Worm (Caenorhabditis elegans) whole organism, L1 larva: ENCODE measurements around the gene gop-3.

Source experiments
- C04F5.9 ChIP-seq: sonication (generic microtip); optimal IDR thresholded peaks from 2 replicates; lab custom pipeline; 2016; ENCODE audit warnings: missing genetic modification characterization, missing compliant biosample characterization
- C16A3.4 ChIP-seq: fragments of 150-350 bp; optimal IDR thresholded peaks from 2 replicates; lab custom pipeline; 2014; ENCODE audit warnings: missing biosample characterization, missing genetic modification characterization
- aha-1 ChIP-seq: fragments of 150-350 bp; optimal IDR thresholded peaks from 2 replicates; lab custom pipeline; 2014; ENCODE audit warnings: missing biosample characterization, missing genetic modification characterization
- alr-1 ChIP-seq: fragments of 200-800 bp; sonication (Bioruptor generic); optimal IDR thresholded peaks from 2 replicates; lab custom pipeline; 2018; ENCODE audit warnings: borderline replicate concordance, mild to moderate bottlenecking, missing genetic modification characterization, missing compliant biosample characterization
- ama-1 ChIP-seq: fragments of 150-350 bp; optimal IDR thresholded peaks from 2 replicates; lab custom pipeline; 2014
- blmp-1 ChIP-seq: fragments of 150-350 bp; optimal IDR thresholded peaks from 2 replicates; lab custom pipeline; 2014; ENCODE audit warnings: missing biosample characterization, missing genetic modification characterization
- ceh-90 ChIP-seq: sonication (generic microtip); optimal IDR thresholded peaks from 2 replicates; lab custom pipeline; 2016; ENCODE audit warnings: missing genetic modification characterization, missing compliant biosample characterization
- ces-1 ChIP-seq: fragments of 150-350 bp; optimal IDR thresholded peaks from 2 replicates; lab custom pipeline; 2014; ENCODE audit warnings: missing biosample characterization, missing genetic modification reagents, missing genetic modification characterization
- dpl-1 ChIP-seq, 3 experiments: fragments of 150-350 bp in 2 of 3; sonication (generic microtip) in 1 of 3; optimal IDR thresholded peaks; 2 replicates each; lab custom pipeline; 2014 to 2017; ENCODE audit warnings: missing biosample characterization in 3 of 3, missing genetic modification characterization in 3 of 3, missing genetic modification reagents in 3 of 3
- dsc-1 ChIP-seq: sonication (generic microtip); optimal IDR thresholded peaks from 2 replicates; lab custom pipeline; 2016; ENCODE audit warnings: mild to moderate bottlenecking, missing genetic modification characterization, missing compliant biosample characterization
- efl-3 ChIP-seq: fragments of 200-800 bp; sonication (Bioruptor generic); optimal IDR thresholded peaks from 2 replicates; lab custom pipeline; 2018; ENCODE audit warnings: mild to moderate bottlenecking, missing genetic modification characterization, missing compliant biosample characterization
- egl-13 ChIP-seq: sonication (generic microtip); optimal IDR thresholded peaks from 2 replicates; lab custom pipeline; 2016; ENCODE audit warnings: missing genotype, missing genetic modification reagents, missing genetic modification characterization, missing compliant biosample characterization
- egl-27 ChIP-seq, 2 experiments: fragments of 150-350 bp in 1 of 2; sonication (generic microtip); optimal IDR thresholded peaks; 3 replicates each; lab custom pipeline; 2017 to 2018; ENCODE audit warnings: missing biosample characterization in 2 of 2, missing genetic modification characterization in 2 of 2, missing genetic modification reagents in 2 of 2
- elt-2 ChIP-seq: sonication (generic microtip); optimal IDR thresholded peaks from 2 replicates; lab custom pipeline; 2016; ENCODE audit warnings: missing genetic modification characterization, mild to moderate bottlenecking, inconsistent platforms, missing compliant biosample characterization, missing genetic modification reagents
- fkh-10 ChIP-seq: sonication (generic microtip); optimal IDR thresholded peaks from 2 replicates; lab custom pipeline; 2017; ENCODE audit warnings: missing biosample characterization, missing genetic modification reagents, missing genetic modification characterization
- fkh-4 ChIP-seq: sonication (generic microtip); optimal IDR thresholded peaks from 2 replicates; lab custom pipeline; 2016; ENCODE audit warnings: missing compliant biosample characterization, missing genetic modification characterization, borderline replicate concordance
- fkh-8 ChIP-seq: sonication (generic microtip); optimal IDR thresholded peaks from 2 replicates; lab custom pipeline; 2016; ENCODE audit warnings: mild to moderate bottlenecking, missing genetic modification characterization, missing compliant biosample characterization
- grh-1 ChIP-seq: fragments of 200-800 bp; sonication (Bioruptor generic); IDR thresholded peaks from 2 replicates; pipeline ENCODE4 v1.3.6; 2022; ENCODE audit warnings: missing genetic modification reagents, missing genetic modification characterization, missing compliant biosample characterization
- hlh-17 ChIP-seq: fragments of 200-800 bp; sonication (Bioruptor generic); optimal IDR thresholded peaks from 2 replicates; lab custom pipeline; 2018; ENCODE audit warnings: missing genetic modification characterization, mild to moderate bottlenecking, missing compliant biosample characterization, moderate library complexity, borderline replicate concordance
- hpl-2 ChIP-seq: fragments of 150-350 bp; optimal IDR thresholded peaks from 2 replicates; lab custom pipeline; 2014; ENCODE audit warnings: missing biosample characterization, missing genetic modification reagents, missing genetic modification characterization
- irx-1 ChIP-seq: sonication (generic microtip); optimal IDR thresholded peaks from 2 replicates; lab custom pipeline; 2016; ENCODE audit warnings: missing genetic modification characterization, missing compliant biosample characterization
- isw-1 ChIP-seq: fragments of 200-800 bp; sonication (Bioruptor generic); IDR thresholded peaks from 2 replicates; pipeline ENCODE4 v1.3.6; 2022; ENCODE audit warnings: missing genetic modification characterization, missing compliant biosample characterization
- jun-1 ChIP-seq: fragments of 150-350 bp; optimal IDR thresholded peaks from 2 replicates; lab custom pipeline; 2014; ENCODE audit warnings: missing biosample characterization, missing genetic modification reagents, missing genetic modification characterization
- lin-14 ChIP-seq: fragments of 200-800 bp; sonication (Bioruptor generic); optimal IDR thresholded peaks from 2 replicates; lab custom pipeline; 2018; ENCODE audit warnings: mild to moderate bottlenecking, missing genetic modification characterization, moderate library complexity, missing compliant biosample characterization
- lin-35 ChIP-seq, 2 experiments: fragments of 150-350 bp; optimal IDR thresholded peaks; 2 replicates each; lab custom pipeline; 2014; ENCODE audit warnings: missing biosample characterization in 2 of 2, missing genetic modification characterization in 2 of 2, missing genetic modification reagents in 2 of 2
- lin-39 ChIP-seq: fragments of 150-350 bp; optimal IDR thresholded peaks from 2 replicates; lab custom pipeline; 2014; ENCODE audit warnings: missing biosample characterization, missing genetic modification reagents, missing genetic modification characterization
- lir-3 ChIP-seq: sonication (generic microtip); optimal IDR thresholded peaks from 2 replicates; lab custom pipeline; 2016; ENCODE audit warnings: mild to moderate bottlenecking, missing genetic modification characterization, moderate library complexity, missing compliant biosample characterization; ENCODE audit not compliant: poor library complexity
- mab-9 ChIP-seq: fragments of 200-800 bp; sonication (Bioruptor generic); IDR thresholded peaks from 2 replicates; pipeline ENCODE4 v1.3.6; 2022; ENCODE audit warnings: missing genetic modification reagents, missing genetic modification characterization, missing compliant biosample characterization
- mdl-1 ChIP-seq, 2 experiments: fragments of 150-350 bp; optimal IDR thresholded peaks; 2 replicates each; lab custom pipeline; 2014 to 2017; ENCODE audit warnings: missing biosample characterization in 2 of 2, missing genetic modification characterization in 2 of 2, inconsistent platforms in 1 of 2
- mef-2 ChIP-seq: fragments of 150-350 bp; optimal IDR thresholded peaks from 2 replicates; lab custom pipeline; 2014; ENCODE audit warnings: missing biosample characterization, missing genetic modification characterization
- mep-1 ChIP-seq: fragments of 150-350 bp; optimal IDR thresholded peaks from 2 replicates; lab custom pipeline; 2014; ENCODE audit warnings: missing biosample characterization, missing genetic modification characterization
- nhr-11 ChIP-seq: fragments of 150-350 bp; optimal IDR thresholded peaks from 2 replicates; lab custom pipeline; 2014; ENCODE audit warnings: missing biosample characterization, missing genetic modification characterization
- nhr-12 ChIP-seq: sonication (generic microtip); optimal IDR thresholded peaks from 2 replicates; lab custom pipeline; 2017; ENCODE audit warnings: missing biosample characterization, missing genetic modification characterization
- nhr-19 ChIP-seq: fragments of 200-800 bp; sonication (Bioruptor generic); conservative IDR thresholded peaks from 2 replicates; pipeline ENCODE4 v1.3.6; 2022; ENCODE audit warnings: missing genetic modification characterization, missing compliant biosample characterization
- nhr-20 ChIP-seq: sonication (generic microtip); optimal IDR thresholded peaks from 2 replicates; lab custom pipeline; 2016; ENCODE audit warnings: mild to moderate bottlenecking, missing genetic modification characterization, missing compliant biosample characterization
- nhr-47 ChIP-seq: sonication (generic microtip); optimal IDR thresholded peaks from 2 replicates; lab custom pipeline; 2016; ENCODE audit warnings: mild to moderate bottlenecking, missing genetic modification characterization, moderate library complexity, missing compliant biosample characterization
- nhr-71 ChIP-seq: sonication (generic microtip); optimal IDR thresholded peaks from 2 replicates; lab custom pipeline; 2016; ENCODE audit warnings: mild to moderate bottlenecking, missing genetic modification characterization, moderate library complexity, missing compliant biosample characterization
- nhr-76 ChIP-seq: sonication (generic microtip); optimal IDR thresholded peaks from 2 replicates; lab custom pipeline; 2017; ENCODE audit warnings: missing biosample characterization, missing genetic modification characterization
- nhr-77 ChIP-seq: fragments of 150-350 bp; optimal IDR thresholded peaks from 2 replicates; lab custom pipeline; 2014; ENCODE audit warnings: missing biosample characterization, missing genetic modification characterization
- nhr-90 ChIP-seq: sonication (generic microtip); optimal IDR thresholded peaks from 2 replicates; lab custom pipeline; 2016; ENCODE audit warnings: mild to moderate bottlenecking, missing genetic modification characterization, missing compliant biosample characterization; ENCODE audit not compliant: poor library complexity
- pag-3 ChIP-seq: sonication (generic microtip); optimal IDR thresholded peaks from 2 replicates; lab custom pipeline; 2017; ENCODE audit warnings: missing genetic modification characterization, mild to moderate bottlenecking, missing compliant biosample characterization, antibody characterized with exemption, borderline replicate concordance; ENCODE audit not compliant: insufficient read depth
- pax-3 ChIP-seq: fragments of 200-800 bp; sonication (Bioruptor generic); optimal IDR thresholded peaks from 2 replicates; lab custom pipeline; 2018; ENCODE audit warnings: mild to moderate bottlenecking, missing genetic modification characterization, moderate library complexity, missing compliant biosample characterization
- pqm-1 ChIP-seq: sonication (generic microtip); optimal IDR thresholded peaks from 3 replicates; lab custom pipeline; 2017; ENCODE audit warnings: missing biosample characterization, missing genetic modification characterization
- rnt-1 ChIP-seq: sonication (generic microtip); optimal IDR thresholded peaks from 2 replicates; lab custom pipeline; 2016; ENCODE audit warnings: mild to moderate bottlenecking, missing genetic modification characterization, moderate library complexity, missing compliant biosample characterization
- skn-1 ChIP-seq: fragments of 150-350 bp; optimal IDR thresholded peaks from 2 replicates; lab custom pipeline; 2014; ENCODE audit warnings: missing biosample characterization, missing genetic modification characterization
- snu-23 ChIP-seq: sonication (generic microtip); optimal IDR thresholded peaks from 2 replicates; lab custom pipeline; 2016; ENCODE audit warnings: missing genetic modification characterization, missing compliant biosample characterization
- sox-4 ChIP-seq: sonication (generic microtip); optimal IDR thresholded peaks from 2 replicates; lab custom pipeline; 2016; ENCODE audit warnings: missing genetic modification characterization, missing compliant biosample characterization
- sup-37 ChIP-seq: fragments of 200-800 bp; sonication (Bioruptor generic); optimal IDR thresholded peaks from 2 replicates; lab custom pipeline; 2018; ENCODE audit warnings: mild to moderate bottlenecking, missing genetic modification characterization, missing compliant biosample characterization
- tlp-1 ChIP-seq: fragments of 150-350 bp; optimal IDR thresholded peaks from 2 replicates; lab custom pipeline; 2014; ENCODE audit warnings: missing biosample characterization, missing genetic modification characterization
- unc-130 ChIP-seq: fragments of 150-350 bp; optimal IDR thresholded peaks from 2 replicates; lab custom pipeline; 2017; ENCODE audit warnings: missing biosample characterization, missing genetic modification characterization, inconsistent platforms
- unc-98 ChIP-seq: fragments of 200-800 bp; sonication (Bioruptor generic); IDR thresholded peaks from 2 replicates; pipeline ENCODE4 v1.3.6; 2022; ENCODE audit warnings: missing genetic modification characterization, missing compliant biosample characterization
- zag-1 ChIP-seq: fragments of 150-350 bp; optimal IDR thresholded peaks from 2 replicates; lab custom pipeline; 2014; ENCODE audit warnings: missing biosample characterization, missing genetic modification characterization
- ztf-4 ChIP-seq: fragments of 150-350 bp; optimal IDR thresholded peaks from 2 replicates; lab custom pipeline; 2014; ENCODE audit warnings: missing biosample characterization, missing genetic modification characterization

gop-3 gene

ce11 chrIII:5308278-5308677, 47.8 kb downstream of the gop-3 start, which contains the start of gene mog-3 (continued):
- TF ChIP-seq mep-1 (peak; percentile 74), nhr-71 (tag; lab: Kevin White, UChicago) (peak; percentile 83), ama-1 (lab: Kevin White, UChicago) (no peak), C04F5.9 (peak; percentile 66), ztf-4 (peak; percentile 23), pqm-1 (tag; lab: Kevin White, UChicago) (no peak), grh-1 (GFP tag; lab: Robert Waterston, UW) (no peak), fkh-4 (tag; lab: Kevin White, UChicago) (peak; percentile 82), unc-98 (peak; percentile 66; the same call in 1 of the 2 replicates), nhr-19 (GFP tag; lab: Robert Waterston, UW) (peak; percentile 69), pax-3 (tag; lab: Kevin White, UChicago) (peak; percentile 77), pag-3 (tag; lab: Kevin White, UChicago) (peak; percentile 55), ceh-90 (tag; lab: Kevin White, UChicago) (peak; percentile 90), irx-1 (tag; lab: Kevin White, UChicago) (peak; percentile 72), nhr-20 (tag; lab: Kevin White, UChicago) (peak; percentile 69), C16A3.4 (peak; percentile 40), nhr-11 (tag; lab: Kevin White, UChicago) (no peak), lin-35 (GFP tag; optimal IDR thresholded peaks at IDR 0.05; lab: Kevin White, UChicago) (peak; percentile 91 to 96), ces-1 (no peak), mdl-1 (tag; optimal IDR thresholded peaks at IDR 0.05; lab: Kevin White, UChicago) (peak in 1 of 2 experiments; percentile 32), fkh-8 (tag; lab: Kevin White, UChicago) (peak; percentile 74), lin-14 (GFP tag; lab: Kevin White, UChicago) (peak; percentile 58), dpl-1 (GFP tag; optimal IDR thresholded peaks at IDR 0.05; lab: Kevin White, UChicago) (peak; percentile 88 to 93 (median 93)), nhr-77 (tag; lab: Kevin White, UChicago) (no peak), skn-1 (tag; lab: Kevin White, UChicago) (peak; percentile 53), alr-1 (tag; lab: Kevin White, UChicago) (no peak), efl-3 (GFP tag; lab: Kevin White, UChicago) (peak; percentile 49), nhr-76 (tag; lab: Kevin White, UChicago) (no peak), aha-1 (tag; lab: Kevin White, UChicago) (no peak), hpl-2 (GFP tag; lab: Kevin White, UChicago) (no peak), isw-1 (peak; percentile 65), lin-39 (tag; lab: Kevin White, UChicago) (peak; percentile 27), elt-2 (tag; lab: Kevin White, UChicago) (peak; percentile 17), jun-1 (tag; lab: Kevin White, UChicago) (no peak), mef-2 (tag; lab: Kevin White, UChicago) (no peak), sox-4 (tag; lab: Kevin White, UChicago) (peak; percentile 69), sup-37 (GFP tag; lab: Kevin White, UChicago) (no peak), nhr-90 (tag; lab: Kevin White, UChicago) (peak; percentile 81), fkh-10 (GFP tag; lab: Kevin White, UChicago) (no peak), egl-27 (tag; optimal IDR thresholded peaks at IDR 0.05; lab: Kevin White, UChicago) (no peak), unc-130 (tag; lab: Kevin White, UChicago) (no peak), rnt-1 (tag; lab: Kevin White, UChicago) (peak; percentile 98), mab-9 (GFP tag; lab: Robert Waterston, UW) (no peak), lir-3 (tag; lab: Kevin White, UChicago) (peak; percentile 90), nhr-47 (peak; percentile 83), nhr-12 (tag; lab: Kevin White, UChicago) (no peak), blmp-1 (tag; lab: Kevin White, UChicago) (peak; percentile 47), egl-13 (peak; percentile 74), hlh-17 (GFP tag; lab: Kevin White, UChicago) (no peak), tlp-1 (tag; lab: Kevin White, UChicago) (no peak), dsc-1 (tag; lab: Kevin White, UChicago) (peak; percentile 71), zag-1 (tag; lab: Kevin White, UChicago) (no peak), snu-23 (GFP tag; lab: Kevin White, UChicago) (peak; percentile 73)
